Fruit fly (Drosophila melanogaster): ENCODE results near the gene ppk16.

dm6 chr2L:9770896-9771295, 3.9 kb downstream of the ppk16 start, which contains the start of gene ppk18:
- TF ChIP-seq CG16779 (GFP tag; IDR thresholded peaks at IDR 0.05) (no peak), tin (GFP tag; optimal IDR thresholded peaks at IDR 0.05) (no peak)
